Worm (Caenorhabditis elegans) whole organism, late embryonic: ENCODE results near the gene R12B2.6.

Experiments used
- K02D7.2 ChIP-seq: sonication (generic microtip); optimal IDR thresholded peaks from 2 replicates; lab custom pipeline; 2017; ENCODE audit warnings: mild to moderate bottlenecking, missing genetic modification characterization, missing compliant biosample characterization
- elt-2 ChIP-seq: sonication (generic microtip); optimal IDR thresholded peaks from 2 replicates; lab custom pipeline; 2016; ENCODE audit warnings: missing genetic modification reagents, missing genetic modification characterization, missing compliant biosample characterization
- pqm-1 ChIP-seq: sonication (generic microtip); optimal IDR thresholded peaks from 2 replicates; lab custom pipeline; 2016; ENCODE audit warnings: missing genetic modification characterization, missing compliant biosample characterization
- tbx-2 ChIP-seq: sonication (generic microtip); optimal IDR thresholded peaks from 2 replicates; lab custom pipeline; 2016; ENCODE audit warnings: missing genetic modification characterization, missing compliant biosample characterization
- unc-86 ChIP-seq: sonication (generic microtip); optimal IDR thresholded peaks from 2 replicates; lab custom pipeline; 2016; ENCODE audit warnings: missing genetic modification characterization, missing compliant biosample characterization

ce11 chrIII:5872288-5872687 lies 38.3 kb upstream of the R12B2.6 start:
- TF ChIP-seq tbx-2 (no peak), elt-2 (tag; lab: Kevin White, UChicago) (no peak), K02D7.2 (no peak), pqm-1 (tag; lab: Kevin White, UChicago) (no peak), unc-86 (tag; lab: Kevin White, UChicago) (no peak)
